Worm (Caenorhabditis elegans) whole organism, L3 larva: ENCODE data around the gene erfa-3.

Experiments
- aly-2 ChIP-seq: fragments of 150-350 bp; optimal IDR thresholded peaks from 2 replicates; lab custom pipeline; 2014; ENCODE audit warnings: missing biosample characterization, missing genetic modification characterization
- elt-1 ChIP-seq: fragments of 150-350 bp; optimal IDR thresholded peaks from 2 replicates; lab custom pipeline; 2014; ENCODE audit warnings: missing biosample characterization, missing genetic modification characterization
- elt-3 ChIP-seq, 3 experiments: fragments of 150-350 bp in 1 of 3; sonication (generic microtip) in 2 of 3; optimal IDR thresholded peaks; 2 replicates in 2 of 3; 4 replicates in 1 of 3; lab custom pipeline; 2014 to 2017; ENCODE audit warnings: missing biosample characterization in 3 of 3, missing genetic modification characterization in 3 of 3
- fkh-10 ChIP-seq: sonication (generic microtip); optimal IDR thresholded peaks from 2 replicates; lab custom pipeline; 2017; ENCODE audit warnings: missing biosample characterization, missing genetic modification reagents, missing genetic modification characterization
- fkh-2 ChIP-seq: fragments of 150-350 bp; optimal IDR thresholded peaks from 2 replicates; lab custom pipeline; 2014; ENCODE audit warnings: missing biosample characterization, missing genetic modification reagents, missing genetic modification characterization
- jun-1 ChIP-seq: fragments of 150-350 bp; optimal IDR thresholded peaks from 2 replicates; lab custom pipeline; 2014; ENCODE audit warnings: missing biosample characterization, missing genetic modification reagents, missing genetic modification characterization
- lin-39 ChIP-seq: fragments of 150-350 bp; optimal IDR thresholded peaks from 2 replicates; lab custom pipeline; 2018; ENCODE audit warnings: missing biosample characterization, missing genetic modification reagents, missing genetic modification characterization
- nhr-76 ChIP-seq: fragments of 150-350 bp; sonication (generic microtip); optimal IDR thresholded peaks from 5 replicates; lab custom pipeline; 2014; ENCODE audit warnings: missing biosample characterization, missing genetic modification characterization
- sea-2 ChIP-seq: fragments of 150-350 bp; sonication (generic microtip); optimal IDR thresholded peaks from 4 replicates; lab custom pipeline; 2014; ENCODE audit warnings: missing biosample characterization, missing genetic modification reagents, missing genetic modification characterization
- skn-1 ChIP-seq: fragments of 150-350 bp; optimal IDR thresholded peaks from 2 replicates; lab custom pipeline; 2014; ENCODE audit warnings: missing biosample characterization, missing genetic modification characterization
- tbx-2 ChIP-seq: sonication (generic microtip); optimal IDR thresholded peaks from 2 replicates; lab custom pipeline; 2016; ENCODE audit warnings: mild to moderate bottlenecking, missing genetic modification characterization, missing compliant biosample characterization
- unc-39 ChIP-seq: sonication (generic microtip); optimal IDR thresholded peaks from 4 replicates; lab custom pipeline; 2017; ENCODE audit warnings: missing biosample characterization, missing genetic modification characterization
- ztf-11 ChIP-seq: fragments of 150-350 bp; optimal IDR thresholded peaks from 2 replicates; lab custom pipeline; 2014; ENCODE audit warnings: missing biosample characterization, missing genetic modification characterization

DNA sequence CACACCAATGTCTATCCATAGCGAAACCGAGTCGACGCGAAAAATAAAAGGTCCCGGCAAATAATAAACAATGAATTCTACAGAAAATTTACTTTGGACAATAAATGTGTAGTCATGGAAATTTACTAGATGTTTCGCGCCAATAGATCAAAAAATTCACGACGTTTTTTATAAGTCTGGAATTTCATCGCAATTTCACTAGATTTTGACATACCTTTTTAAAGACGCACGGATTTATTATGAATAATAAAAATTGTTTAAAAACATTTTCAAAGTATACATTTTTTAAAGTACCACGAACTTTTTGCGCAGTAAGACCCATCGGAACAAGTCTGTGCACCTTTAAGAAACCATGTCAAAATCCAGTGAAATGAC is 36.9 kb downstream of the erfa-3 start:
- TF ChIP-seq aly-2 (tag; lab: Kevin White, UChicago) (no peak), fkh-2 (tag; lab: Kevin White, UChicago) (no peak), sea-2 (GFP tag; lab: Kevin White, UChicago) (no peak), ztf-11 (tag; lab: Kevin White, UChicago) (no peak), nhr-76 (no peak), lin-39 (no peak), fkh-10 (GFP tag; lab: Kevin White, UChicago) (no peak), elt-3 (tag; optimal IDR thresholded peaks at IDR 0.05; lab: Kevin White, UChicago) (no peak), elt-1 (no peak), jun-1 (tag; lab: Kevin White, UChicago) (no peak), tbx-2 (tag; lab: Kevin White, UChicago) (peak; percentile 34), skn-1 (tag; lab: Kevin White, UChicago) (no peak), unc-39 (tag; lab: Kevin White, UChicago) (no peak)
